Worm (Caenorhabditis elegans) whole organism, late embryonic: Measurements from ENCODE around the gene fbxc-58.

Experiments used
- C08G9.2 ChIP-seq: sonication (generic microtip); optimal IDR thresholded peaks from 2 replicates; lab custom pipeline; 2016; ENCODE audit warnings: mild to moderate bottlenecking, missing genetic modification characterization, moderate library complexity, missing compliant biosample characterization
- C38D4.7 ChIP-seq: fragments of 200-800 bp; sonication (Bioruptor generic); optimal IDR thresholded peaks from 2 replicates; lab custom pipeline; 2018; ENCODE audit warnings: mild to moderate bottlenecking, missing genetic modification characterization, moderate library complexity, missing compliant biosample characterization
- K09A11.1 ChIP-seq: sonication (generic microtip); optimal IDR thresholded peaks from 2 replicates; lab custom pipeline; 2017; ENCODE audit warnings: antibody characterized with exemption, mild to moderate bottlenecking, missing genetic modification characterization, missing compliant biosample characterization; ENCODE audit not compliant: insufficient read depth
- dve-1 ChIP-seq: sonication (generic microtip); optimal IDR thresholded peaks from 2 replicates; lab custom pipeline; 2017; ENCODE audit warnings: antibody characterized with exemption, mild to moderate bottlenecking, missing genetic modification characterization, missing compliant biosample characterization
- fkh-10 ChIP-seq: fragments of 150-350 bp; optimal IDR thresholded peaks from 2 replicates; lab custom pipeline; 2014; ENCODE audit warnings: missing biosample characterization, missing genetic modification reagents, missing genetic modification characterization
- hlh-30 ChIP-seq: sonication (generic microtip); optimal IDR thresholded peaks from 2 replicates; lab custom pipeline; 2017; ENCODE audit warnings: antibody characterized with exemption, missing genetic modification characterization, missing compliant biosample characterization; ENCODE audit not compliant: insufficient read depth
- pat-9 ChIP-seq: fragments of 200-800 bp; sonication (Bioruptor generic); optimal IDR thresholded peaks from 2 replicates; lab custom pipeline; 2018; ENCODE audit warnings: mild to moderate bottlenecking, missing genetic modification characterization, moderate library complexity, missing compliant biosample characterization
- pha-4 ChIP-seq: fragments of 150-350 bp; optimal IDR thresholded peaks from 2 replicates; lab custom pipeline; 2018; ENCODE audit warnings: missing biosample characterization, missing genetic modification reagents, missing genetic modification characterization
- pqm-1 ChIP-seq: sonication (generic microtip); optimal IDR thresholded peaks from 2 replicates; lab custom pipeline; 2016; ENCODE audit warnings: missing genetic modification characterization, missing compliant biosample characterization
- sdc-2 ChIP-seq: sonication (generic microtip); optimal IDR thresholded peaks from 2 replicates; lab custom pipeline; 2016; ENCODE audit warnings: missing genotype, missing genetic modification characterization, missing compliant biosample characterization

DNA sequence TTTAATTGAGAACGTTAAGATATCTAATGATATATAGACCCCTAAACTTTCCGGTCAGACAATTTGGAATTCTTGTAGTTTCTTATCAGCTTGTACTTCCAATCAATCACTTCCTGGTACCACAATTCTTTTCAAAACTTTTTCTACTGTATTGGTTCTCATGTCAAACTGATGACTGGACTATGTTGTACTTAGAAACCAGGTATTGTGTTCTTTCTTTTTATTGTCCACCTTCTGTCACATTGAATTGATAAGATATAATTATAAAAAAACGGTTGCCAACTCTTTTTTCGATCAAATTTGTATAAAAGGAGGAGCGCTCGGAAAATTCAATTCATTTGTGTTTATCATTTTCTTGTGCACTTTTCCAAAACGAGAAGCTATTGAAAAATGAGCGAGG, 7.0 kb downstream of the fbxc-58 start, which contains the start of gene C10C5.4:
- TF ChIP-seq sdc-2 (tag; lab: Kevin White, UChicago) (no peak), K09A11.1 (tag; lab: Kevin White, UChicago) (no peak), C08G9.2 (tag; lab: Kevin White, UChicago) (no peak), pha-4 (tag; lab: Kevin White, UChicago) (no peak), hlh-30 (tag; lab: Kevin White, UChicago) (no peak), C38D4.7 (GFP tag; lab: Kevin White, UChicago) (no peak), pqm-1 (tag; lab: Kevin White, UChicago) (no peak), dve-1 (tag; lab: Kevin White, UChicago) (no peak), pat-9 (tag; lab: Kevin White, UChicago) (no peak), fkh-10 (no peak)
